Fruit fly (Drosophila melanogaster): Measurements from ENCODE around the gene CG5860.

The CG5860 gene

DNA sequence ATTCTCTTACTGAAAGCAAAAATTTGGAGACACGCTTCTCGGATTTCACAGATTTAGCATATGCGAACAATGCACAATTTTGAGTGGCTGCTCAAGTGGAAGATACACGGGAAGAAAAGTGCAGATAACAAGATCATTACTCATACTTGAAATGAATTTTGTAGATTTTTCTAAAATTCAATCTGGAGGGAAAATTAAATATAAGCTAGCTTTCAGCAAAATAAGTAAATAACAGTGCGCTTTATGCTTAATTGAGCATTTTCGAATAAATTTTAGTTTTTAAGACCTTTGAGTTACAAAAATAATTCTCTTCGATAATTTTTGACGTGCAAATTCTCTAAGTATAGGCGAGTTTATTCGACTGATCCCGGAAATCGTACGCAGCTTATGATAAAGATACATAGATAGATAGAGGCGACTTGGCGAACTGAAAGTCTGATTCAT lies 8.7 kb upstream of the CG5860 start (continued):
- TF ChIP-seq CG13775 (GFP tag; optimal IDR thresholded peaks at IDR 0.05) (no peak), ab (GFP tag; optimal IDR thresholded peaks at IDR 0.05) (no peak), Drgx (GFP tag; IDR thresholded peaks at IDR 0.05) (peak; percentile 60), Mad (GFP tag; optimal IDR thresholded peaks at IDR 0.05) (no peak), Sox100B (GFP tag; optimal IDR thresholded peaks at IDR 0.05) (peak; percentile 57), mld (GFP tag; IDR thresholded peaks at IDR 0.05; ENCODE audit: partially characterized antibody) (no peak), kah (GFP tag; optimal IDR thresholded peaks at IDR 0.05) (peak; percentile 13), CG8281 (tag; optimal IDR thresholded peaks at IDR 0.05) (peak; percentile 3), Hr51 (GFP tag; optimal IDR thresholded peaks at IDR 0.05) (peak in 1 of 2 experiments; percentile 22), sens (GFP tag) (peak; percentile 94), Bgb (GFP tag; IDR thresholded peaks at IDR 0.05; ENCODE audit: partially characterized antibody) (no peak), CG8359 (GFP tag; optimal IDR thresholded peaks at IDR 0.05; ENCODE audit: borderline replicate concordance) (peak; percentile 50), dmrt11E (tag; optimal IDR thresholded peaks at IDR 0.05) (peak; percentile 5), caup (GFP tag; optimal IDR thresholded peaks at IDR 0.05; ENCODE audit: severe bottlenecking) (peak; percentile 4), cad (GFP tag; optimal IDR thresholded peaks at IDR 0.05) (no peak), CG3726 (GFP tag; IDR thresholded peaks at IDR 0.05) (no peak), pzg (GFP tag; optimal IDR thresholded peaks at IDR 0.05) (no peak), CG14441 (GFP tag; IDR thresholded peaks at IDR 0.05) (peak; percentile 38; the same call in 1 of the 2 replicates), slou (GFP tag; optimal IDR thresholded peaks at IDR 0.05) (no peak), cato (GFP tag; optimal IDR thresholded peaks at IDR 0.05; ENCODE audit: borderline replicate concordance) (no peak), en (GFP tag; optimal IDR thresholded peaks at IDR 0.05) (peak; percentile 26), fd64A (GFP tag; optimal IDR thresholded peaks at IDR 0.05) (no peak), CG12391 (tag; optimal IDR thresholded peaks at IDR 0.05) (no peak), Atf3 (GFP tag; optimal IDR thresholded peaks at IDR 0.05) (no peak), gcm (GFP tag; optimal IDR thresholded peaks at IDR 0.05) (peak; percentile 8), stwl (tag; optimal IDR thresholded peaks at IDR 0.05) (no peak), Dad (GFP tag; optimal IDR thresholded peaks at IDR 0.05) (peak; percentile 1), pros (GFP tag; optimal IDR thresholded peaks at IDR 0.05) (no peak), ci (GFP tag; IDR thresholded peaks at IDR 0.05) (no peak), corto (GFP tag; optimal IDR thresholded peaks at IDR 0.05) (no peak), CG3847 (GFP tag; IDR thresholded peaks at IDR 0.05) (no peak), CG9817 (tag; optimal IDR thresholded peaks at IDR 0.05) (no peak), Pdp1 (GFP tag; optimal IDR thresholded peaks at IDR 0.05) (peak in 1 of 2 experiments; percentile 24), CG12104 (GFP tag; optimal IDR thresholded peaks at IDR 0.05) (peak; percentile 49), Vsx1 (GFP tag; optimal IDR thresholded peaks at IDR 0.05) (no peak), CG12299 (tag; optimal IDR thresholded peaks at IDR 0.05) (no peak), Chrac-16 (GFP tag; optimal IDR thresholded peaks at IDR 0.05) (no peak), CG12155 (GFP tag; optimal IDR thresholded peaks at IDR 0.05) (no peak), CG31388 (GFP tag; optimal IDR thresholded peaks at IDR 0.05) (no peak), Taf1 (GFP tag; IDR thresholded peaks at IDR 0.05) (no peak), h (optimal IDR thresholded peaks at IDR 0.05) (no peak), CG13424 (tag; optimal IDR thresholded peaks at IDR 0.05) (no peak), CG2875 (GFP tag; optimal IDR thresholded peaks at IDR 0.05) (no peak), tio (GFP tag; optimal IDR thresholded peaks at IDR 0.05) (no peak), psq (GFP tag; optimal IDR thresholded peaks at IDR 0.05) (no peak), CG14860 (GFP tag; IDR thresholded peaks at IDR 0.05; ENCODE audit: partially characterized antibody) (no peak), E2f2 (GFP tag; IDR thresholded peaks at IDR 0.05) (no peak), CHES-1-like (GFP tag; optimal IDR thresholded peaks at IDR 0.05) (no peak), B-H1 (GFP tag; IDR thresholded peaks at IDR 0.05) (no peak), CG33557 (GFP tag; optimal IDR thresholded peaks at IDR 0.05) (no peak), D19B (GFP tag; optimal IDR thresholded peaks at IDR 0.05) (peak; percentile 22)

All from whole organism, embryonic.